Worm (Caenorhabditis elegans): ENCODE data around the gene ZC477.2.

ZC477.2 gene

DNA sequence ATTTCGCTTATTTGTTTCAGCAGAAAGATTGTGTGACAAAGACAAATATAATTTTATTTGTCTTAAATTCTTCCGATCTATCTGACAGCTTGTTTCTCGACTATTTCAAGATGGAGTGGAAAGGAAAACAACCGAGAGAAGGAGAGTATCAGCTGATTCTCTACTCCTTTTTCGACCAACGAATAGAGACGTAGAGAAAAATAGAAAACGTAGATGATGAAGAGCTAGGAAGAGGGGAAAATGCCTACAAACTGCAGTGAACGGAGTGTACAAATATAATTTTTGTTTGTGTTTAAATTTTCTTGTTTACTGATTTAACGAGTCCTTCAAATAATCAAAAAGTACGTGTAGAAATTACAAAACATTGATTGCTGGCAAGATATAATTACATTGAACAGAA is 39.7 kb downstream of the ZC477.2 start (continued):
- TF ChIP-seq snu-23 (GFP tag; optimal IDR thresholded peaks at IDR 0.05) (peak; percentile 14), snpc-4 (tag; optimal IDR thresholded peaks at IDR 0.05) (no peak), efl-1 (optimal IDR thresholded peaks at IDR 0.05) (peak; percentile 10 to 14), efl-1 (GFP tag; optimal IDR thresholded peaks at IDR 0.05 in 1 of 2) (peak in 1 of 2 experiments; percentile 89), xbp-1 (tag; optimal IDR thresholded peaks at IDR 0.05) (no peak), nhr-12 (tag; optimal IDR thresholded peaks at IDR 0.05) (no peak), dpl-1 (GFP tag; optimal IDR thresholded peaks at IDR 0.05) (peak in 1 of 3 experiments; percentile 29), mab-9 (GFP tag; IDR thresholded peaks at IDR 0.05) (no peak), ztf-4 (tag; optimal IDR thresholded peaks at IDR 0.05) (no peak), aha-1 (tag; optimal IDR thresholded peaks at IDR 0.05) (no peak), lin-35 (GFP tag; optimal IDR thresholded peaks at IDR 0.05) (peak in 1 of 2 experiments; percentile 36), ces-1 (GFP tag; optimal IDR thresholded peaks at IDR 0.05) (no peak), efl-3 (GFP tag; optimal IDR thresholded peaks at IDR 0.05) (no peak), ztf-11 (tag; optimal IDR thresholded peaks at IDR 0.05) (no peak), grh-1 (GFP tag; IDR thresholded peaks at IDR 0.05) (no peak), jun-1 (tag; optimal IDR thresholded peaks at IDR 0.05) (no peak), unc-86 (tag; optimal IDR thresholded peaks at IDR 0.05) (no peak), ceh-63 (GFP tag; optimal IDR thresholded peaks at IDR 0.05) (no peak), swsn-7 (tag; optimal IDR thresholded peaks at IDR 0.05) (no peak), dsc-1 (tag; optimal IDR thresholded peaks at IDR 0.05) (no peak), F16B12.6 (tag; optimal IDR thresholded peaks at IDR 0.05) (peak; percentile 47), lsy-2 (tag; optimal IDR thresholded peaks at IDR 0.05) (peak in 1 of 2 experiments; percentile 69), nhr-84 (tag; optimal IDR thresholded peaks at IDR 0.05) (no peak), fkh-10 (GFP tag; optimal IDR thresholded peaks at IDR 0.05) (no peak), lin-14 (GFP tag; optimal IDR thresholded peaks at IDR 0.05) (peak; percentile 53), unc-30 (tag; optimal IDR thresholded peaks at IDR 0.05) (no peak), ceh-90 (tag; optimal IDR thresholded peaks at IDR 0.05) (no peak), ets-5 (GFP tag; IDR thresholded peaks at IDR 0.05) (no peak), nhr-20 (tag; optimal IDR thresholded peaks at IDR 0.05) (no peak), unc-130 (tag; optimal IDR thresholded peaks at IDR 0.05) (no peak), unc-62 (GFP tag; optimal IDR thresholded peaks at IDR 0.05) (no peak), alr-1 (tag; optimal IDR thresholded peaks at IDR 0.05; ENCODE audit: borderline replicate concordance) (no peak), sup-37 (GFP tag; optimal IDR thresholded peaks at IDR 0.05) (no peak), nhr-11 (tag; optimal IDR thresholded peaks at IDR 0.05) (no peak), C04F5.9 (tag; optimal IDR thresholded peaks at IDR 0.05) (no peak), skn-1 (tag; optimal IDR thresholded peaks at IDR 0.05) (no peak), blmp-1 (tag; optimal IDR thresholded peaks at IDR 0.05) (no peak), nhr-90 (tag; optimal IDR thresholded peaks at IDR 0.05; ENCODE audit: poor library complexity) (no peak), pax-3 (tag; optimal IDR thresholded peaks at IDR 0.05) (no peak), tbx-2 (tag; optimal IDR thresholded peaks at IDR 0.05) (no peak), hlh-4 (tag; optimal IDR thresholded peaks at IDR 0.05) (no peak), lin-13 (GFP tag; optimal IDR thresholded peaks at IDR 0.05) (no peak), unc-98 (GFP tag; IDR thresholded peaks at IDR 0.05) (no peak), nhr-19 (GFP tag; conservative IDR thresholded peaks at IDR 0.05) (no peak), egl-13 (tag; optimal IDR thresholded peaks at IDR 0.05) (no peak), isw-1 (GFP tag; IDR thresholded peaks at IDR 0.05) (no peak), nhr-71 (tag; optimal IDR thresholded peaks at IDR 0.05) (no peak), vab-15 (tag; optimal IDR thresholded peaks at IDR 0.05) (no peak), rnt-1 (tag; optimal IDR thresholded peaks at IDR 0.05) (peak; percentile 12), tlp-1 (tag; optimal IDR thresholded peaks at IDR 0.05) (no peak), mdl-1 (tag; optimal IDR thresholded peaks at IDR 0.05) (no peak), elt-2 (tag; optimal IDR thresholded peaks at IDR 0.05) (no peak), nhr-237 (tag; optimal IDR thresholded peaks at IDR 0.05) (no peak), C34B4.2 (tag; optimal IDR thresholded peaks at IDR 0.05) (no peak), lin-39 (tag; optimal IDR thresholded peaks at IDR 0.05) (no peak)
